Fruit fly (Drosophila melanogaster) whole organism, adult: ENCODE measurements around the gene CG46512.
"Not testable (repeated sequence)": the region's sequence is repeated elsewhere in the genome, so short reads cannot be mapped to it uniquely, and the experiment has no call there.

Source experiments
- CG14711 ChIP-seq: fragments of 200-800 bp; sonication (Bioruptor generic); optimal IDR thresholded peaks from 2 replicates; lab custom pipeline; 2018; ENCODE audit warnings: missing biosample characterization, mild to moderate bottlenecking, missing genetic modification characterization, moderate library complexity
- CG5204 ChIP-seq: fragments of 200-800 bp; sonication (Bioruptor generic); optimal IDR thresholded peaks from 2 replicates; lab custom pipeline; 2016; ENCODE audit warnings: missing biosample characterization, missing genetic modification characterization
- CG7101 ChIP-seq: fragments of 200-800 bp; sonication (Bioruptor generic); optimal IDR thresholded peaks from 2 replicates; lab custom pipeline; 2018; ENCODE audit warnings: missing biosample characterization, mild to moderate bottlenecking, missing genetic modification characterization, moderate library complexity
- bab1 ChIP-seq: fragments of 200-800 bp; sonication (Bioruptor generic); optimal IDR thresholded peaks from 3 replicates; lab custom pipeline; 2019; ENCODE audit warnings: missing biosample characterization, mild to moderate bottlenecking, missing genetic modification characterization, moderate library complexity
- cnc ChIP-seq, 2 experiments: fragments of >200 bp; optimal IDR thresholded peaks; 2 replicates each; lab custom pipeline; 2017

dm6 chrX:22201883-22202282 is 14.7 kb downstream of the CG46512 start, which contains the start of gene CG46515:
- not testable (repeated sequence) for TF ChIP-seq bab1 (GFP tag; lab: Kevin White, UChicago); CG14711 (tag; lab: Kevin White, UChicago); CG5204 (GFP tag; lab: Kevin White, UChicago); cnc (optimal IDR thresholded peaks at IDR 0.05; lab: Kevin White, UChicago); CG7101 (tag; lab: Kevin White, UChicago)
